Worm (Caenorhabditis elegans): Measurements from ENCODE around the gene lin-24.

Gene lin-24

DNA sequence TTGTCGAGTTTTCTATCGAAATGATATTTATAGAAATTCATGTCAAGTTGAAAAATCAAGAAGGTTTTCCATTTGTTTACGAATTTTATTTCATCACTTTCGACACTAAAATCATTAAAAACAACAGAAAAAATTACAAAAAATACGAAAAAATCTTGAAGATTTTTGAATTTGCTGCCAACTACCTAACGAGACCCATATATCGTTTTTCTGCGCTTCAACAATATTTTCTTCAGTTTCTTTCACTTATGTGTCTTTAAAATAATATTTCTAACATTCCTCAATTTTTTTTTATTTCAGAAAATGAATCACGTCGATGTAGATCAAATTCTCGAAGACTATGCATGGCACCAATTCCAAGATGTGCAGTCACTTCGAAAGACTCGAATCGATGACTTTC is at the start of gene lin-24:
TSS of gene lin-24 (plus strand) at position 301 of the 400 bp plus-strand sequence.
- TF ChIP-seq nhr-23 (tag; optimal IDR thresholded peaks at IDR 0.05): no peak
- TF ChIP-seq nhr-12 (tag; optimal IDR thresholded peaks at IDR 0.05): no peak
- no peak for TF ChIP-seq snpc-4 (tag; optimal IDR thresholded peaks at IDR 0.05)
- TF ChIP-seq pha-4 (tag; optimal IDR thresholded peaks at IDR 0.05): no peak
- TF ChIP-seq lsy-12 (tag; optimal IDR thresholded peaks at IDR 0.05): no peak
- TF ChIP-seq zag-1 (tag; optimal IDR thresholded peaks at IDR 0.05): no peak
- no peak for TF ChIP-seq lin-39 (tag; optimal IDR thresholded peaks at IDR 0.05)

DNA sequence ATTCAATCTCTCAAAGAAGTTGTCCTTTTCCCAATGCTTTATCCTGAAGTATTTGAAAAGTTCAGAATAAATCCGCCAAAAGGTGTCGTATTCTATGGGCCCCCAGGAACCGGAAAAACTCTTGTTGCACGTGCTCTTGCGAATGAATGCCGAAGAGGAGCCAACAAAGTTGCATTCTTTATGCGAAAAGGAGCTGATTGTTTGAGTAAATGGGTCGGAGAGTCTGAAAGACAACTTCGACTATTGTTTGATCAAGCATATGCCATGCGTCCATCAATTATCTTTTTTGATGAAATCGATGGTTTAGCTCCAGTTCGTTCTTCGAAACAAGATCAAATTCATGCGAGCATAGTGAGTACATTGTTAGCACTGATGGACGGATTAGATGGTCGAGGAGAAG is 48.5 kb upstream of the lin-24 start:
- TF ChIP-seq nhr-23 (tag; optimal IDR thresholded peaks at IDR 0.05) (no peak), aly-2 (tag; optimal IDR thresholded peaks at IDR 0.05) (no peak), nhr-25 (tag; optimal IDR thresholded peaks at IDR 0.05) (no peak), elt-3 (tag; optimal IDR thresholded peaks at IDR 0.05) (no peak), snpc-4 (tag; optimal IDR thresholded peaks at IDR 0.05) (no peak), eor-1 (tag; optimal IDR thresholded peaks at IDR 0.05) (no peak), nhr-43 (tag; optimal IDR thresholded peaks at IDR 0.05; ENCODE audit: poor library complexity, severe bottlenecking) (no peak), elt-2 (tag; optimal IDR thresholded peaks at IDR 0.05) (no peak), nhr-76 (tag; optimal IDR thresholded peaks at IDR 0.05) (no peak), pqm-1 (tag; optimal IDR thresholded peaks at IDR 0.05) (no peak)

DNA sequence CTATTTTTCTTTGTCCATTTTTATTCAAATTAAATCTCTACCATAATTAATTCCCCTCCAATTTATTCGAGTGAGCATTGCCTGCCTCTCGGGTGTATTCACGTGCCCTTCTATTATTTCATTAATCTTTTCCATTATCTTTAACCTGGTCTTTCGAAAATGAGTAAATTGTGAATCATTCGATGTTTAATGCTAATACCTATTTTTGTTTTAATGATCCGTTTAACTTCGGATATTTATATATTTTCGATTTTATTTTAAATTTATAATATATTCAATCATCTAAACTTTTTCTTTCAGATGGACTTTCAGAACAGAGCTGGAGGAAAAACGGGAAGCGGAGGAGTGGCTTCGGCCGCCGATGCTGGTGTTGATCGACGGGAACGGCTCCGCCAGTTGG is 45.1 kb upstream of the lin-24 start, which contains the start of gene repo-1:
TSS of gene repo-1 (plus strand) at position 301 of the 400 bp plus-strand sequence.
- TF ChIP-seq zag-1 (tag; optimal IDR thresholded peaks at IDR 0.05) (no peak), elt-3 (tag; optimal IDR thresholded peaks at IDR 0.05) (no peak), nfya-1 (tag; optimal IDR thresholded peaks at IDR 0.05; ENCODE audit: insufficient read depth) (no peak), nhr-237 (tag; optimal IDR thresholded peaks at IDR 0.05) (no peak), lsy-12 (tag; optimal IDR thresholded peaks at IDR 0.05) (no peak), ceh-28 (tag; optimal IDR thresholded peaks at IDR 0.05) (no peak), fkh-10 (GFP tag; optimal IDR thresholded peaks at IDR 0.05) (no peak)

DNA sequence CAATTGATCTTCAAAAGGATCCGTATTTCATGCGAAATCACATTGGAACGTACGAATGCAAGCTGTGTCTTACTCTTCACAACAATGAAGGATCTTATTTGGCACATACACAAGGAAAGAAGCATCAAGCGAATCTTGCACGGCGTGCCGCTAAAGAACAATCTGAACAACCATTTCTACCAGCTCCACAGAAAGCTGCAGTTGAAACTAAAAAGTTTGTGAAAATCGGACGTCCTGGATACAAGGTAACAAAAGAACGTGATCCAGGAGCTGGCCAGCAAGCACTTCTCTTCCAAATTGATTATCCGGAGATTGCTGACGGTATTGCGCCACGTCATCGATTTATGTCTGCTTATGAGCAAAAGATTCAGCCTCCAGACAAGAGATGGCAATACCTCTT is 44.7 kb upstream of the lin-24 start:
- TF ChIP-seq ama-1 (optimal IDR thresholded peaks at IDR 0.05) (peak; percentile 25), nhr-25 (tag; optimal IDR thresholded peaks at IDR 0.05) (no peak)

DNA sequence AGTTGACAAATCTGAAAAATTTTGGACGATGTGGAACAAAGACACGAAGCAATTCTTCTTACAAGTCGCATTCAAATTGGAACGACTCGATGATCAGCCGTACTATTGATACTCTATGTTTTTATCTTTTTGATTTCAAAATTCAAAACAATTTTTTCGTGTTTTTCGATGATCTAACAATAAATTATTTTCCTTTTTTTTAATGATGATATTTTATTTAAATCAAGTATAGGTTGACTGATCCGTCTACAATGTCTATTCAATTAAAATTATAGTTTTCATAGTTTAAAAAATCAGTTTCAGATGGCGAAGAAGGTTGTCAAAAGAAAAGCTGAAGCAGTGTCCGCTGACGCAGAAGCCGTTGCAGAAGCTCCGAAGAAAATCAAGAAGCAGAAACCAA is 44.2 kb upstream of the lin-24 start, which contains the start of gene rbm-34:
TSS of gene rbm-34 (plus strand) at position 301 of the 400 bp plus-strand sequence.
- TF ChIP-seq jun-1 (tag; optimal IDR thresholded peaks at IDR 0.05): no peak
- no peak for TF ChIP-seq snpc-4 (tag; optimal IDR thresholded peaks at IDR 0.05)
- no peak for TF ChIP-seq unc-39 (tag; optimal IDR thresholded peaks at IDR 0.05)
- TF ChIP-seq ceh-82 (tag; optimal IDR thresholded peaks at IDR 0.05): no peak

DNA sequence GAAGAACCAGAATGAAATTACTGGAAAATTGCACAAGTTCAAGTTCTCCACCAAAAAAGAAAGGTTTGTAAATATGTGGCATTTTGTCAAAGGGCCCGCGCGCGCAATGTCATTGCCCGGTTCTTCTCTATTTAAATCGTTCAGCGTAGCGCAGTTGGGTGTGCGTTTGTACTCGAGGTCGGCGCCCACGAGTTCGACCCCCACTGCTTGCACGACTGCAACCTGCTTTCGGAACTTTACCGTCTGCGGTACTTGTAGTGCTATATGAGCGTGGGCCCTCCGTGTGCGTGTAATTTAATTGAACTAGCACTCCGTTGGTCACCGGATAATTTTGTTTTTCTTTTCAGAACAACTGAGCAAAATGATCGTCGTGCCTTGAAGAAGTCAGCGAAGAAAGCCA is 42.8 kb upstream of the lin-24 start:
- TF ChIP-seq sea-2 (GFP tag; optimal IDR thresholded peaks at IDR 0.05) (no peak), ceh-16 (tag; optimal IDR thresholded peaks at IDR 0.05) (no peak), tbx-2 (tag; optimal IDR thresholded peaks at IDR 0.05) (peak; percentile 63), hmg-11 (tag; optimal IDR thresholded peaks at IDR 0.05) (peak; percentile 85), jun-1 (tag; optimal IDR thresholded peaks at IDR 0.05) (no peak), egl-5 (tag; optimal IDR thresholded peaks at IDR 0.05) (no peak), egl-27 (tag; optimal IDR thresholded peaks at IDR 0.05) (no peak), mdl-1 (tag; optimal IDR thresholded peaks at IDR 0.05) (no peak), ztf-11 (tag; optimal IDR thresholded peaks at IDR 0.05) (no peak), mml-1 (tag; optimal IDR thresholded peaks at IDR 0.05) (no peak), nhr-43 (tag; optimal IDR thresholded peaks at IDR 0.05; ENCODE audit: poor library complexity, severe bottlenecking) (peak; percentile 83), ceh-82 (tag; optimal IDR thresholded peaks at IDR 0.05) (no peak), unc-62 (GFP tag; optimal IDR thresholded peaks at IDR 0.05) (no peak), nhr-12 (tag; optimal IDR thresholded peaks at IDR 0.05) (no peak), lin-39 (tag; optimal IDR thresholded peaks at IDR 0.05) (peak; percentile 86), skn-1 (tag; optimal IDR thresholded peaks at IDR 0.05) (peak; percentile 15), aly-2 (tag; optimal IDR thresholded peaks at IDR 0.05) (no peak), R02D3.7 (tag; optimal IDR thresholded peaks at IDR 0.05) (peak; percentile 52), lin-15B (tag; optimal IDR thresholded peaks at IDR 0.05) (peak; percentile 19), elt-1 (tag; optimal IDR thresholded peaks at IDR 0.05) (no peak), ceh-9 (tag; optimal IDR thresholded peaks at IDR 0.05) (no peak), eor-1 (tag; optimal IDR thresholded peaks at IDR 0.05) (no peak), nhr-77 (tag; optimal IDR thresholded peaks at IDR 0.05) (peak; percentile 32), unc-39 (tag; optimal IDR thresholded peaks at IDR 0.05) (no peak), daf-12 (tag; optimal IDR thresholded peaks at IDR 0.05) (no peak), fkh-10 (GFP tag; optimal IDR thresholded peaks at IDR 0.05) (no peak), fkh-2 (tag; optimal IDR thresholded peaks at IDR 0.05) (no peak), nhr-23 (tag; optimal IDR thresholded peaks at IDR 0.05) (peak; percentile 63), lsy-12 (tag; optimal IDR thresholded peaks at IDR 0.05) (peak; percentile 84), nhr-28 (tag; optimal IDR thresholded peaks at IDR 0.05) (no peak), nhr-25 (tag; optimal IDR thresholded peaks at IDR 0.05) (peak; percentile 79), elt-3 (tag; optimal IDR thresholded peaks at IDR 0.05) (peak in 1 of 3 experiments; percentile 59)
